Fruit fly (Drosophila melanogaster): ENCODE results near the gene CG9330.

Gene CG9330

DNA sequence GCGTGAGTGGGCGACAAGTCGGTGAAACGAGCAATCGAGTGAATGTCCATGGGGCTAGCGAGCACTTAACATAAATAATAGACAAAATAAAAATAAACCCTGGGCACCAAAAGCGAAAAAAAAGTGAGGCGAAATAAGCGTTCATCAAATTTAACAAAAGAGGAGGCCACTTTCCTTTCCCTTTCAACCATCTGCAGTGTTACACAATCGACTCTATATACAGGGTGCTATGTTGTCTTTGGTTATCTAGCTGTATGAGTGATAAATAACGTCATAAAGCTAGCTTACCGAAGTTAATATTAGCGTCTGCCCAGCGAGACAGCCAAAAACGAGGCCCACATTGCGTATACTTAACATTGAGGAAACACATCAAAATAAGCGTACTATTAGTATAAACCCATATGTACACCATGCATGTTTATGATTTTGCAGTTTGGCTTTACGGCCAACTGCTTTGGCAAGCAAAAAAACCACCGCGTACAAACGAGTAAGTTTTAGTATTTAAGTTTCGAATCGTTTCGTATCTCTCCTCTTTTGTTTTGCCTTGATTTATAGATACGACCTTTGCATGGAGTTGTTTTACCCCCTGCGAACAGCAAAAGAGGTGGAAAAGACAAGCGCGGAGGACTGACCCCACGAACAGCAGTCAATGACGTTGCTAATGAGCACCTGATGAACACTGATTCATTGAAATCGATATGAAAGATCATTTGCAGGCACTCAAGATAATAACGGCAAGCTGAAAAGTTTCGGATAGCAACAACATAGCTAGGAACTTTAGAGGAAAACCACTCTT lies 20.9 kb upstream of the CG9330 start (continued):
- TF ChIP-seq CG11247 (GFP tag; IDR thresholded peaks at IDR 0.05) (no peak), rib (GFP tag; IDR thresholded peaks at IDR 0.05) (no peak), hb (GFP tag; IDR thresholded peaks at IDR 0.05; ENCODE audit: partially characterized antibody) (no peak), Ets97D (GFP tag; optimal IDR thresholded peaks at IDR 0.05) (no peak), CG18764 (GFP tag; optimal IDR thresholded peaks at IDR 0.05) (no peak), croc (GFP tag; conservative IDR thresholded peaks at IDR 0.05) (no peak), yki (optimal IDR thresholded peaks at IDR 0.05) (no peak), H15 (GFP tag; IDR thresholded peaks at IDR 0.05) (no peak), CG10366 (GFP tag; IDR thresholded peaks at IDR 0.05) (0 out of 2 replicates have a peak, but pooled peaks have one; percentile 8), CG14667 (GFP tag; IDR thresholded peaks at IDR 0.05) (no peak), CG2202 (tag; optimal IDR thresholded peaks at IDR 0.05) (no peak), CG30020 (tag; optimal IDR thresholded peaks at IDR 0.05) (no peak), Med (GFP tag) (peak; percentile 50), Blimp-1 (GFP tag; optimal IDR thresholded peaks at IDR 0.05) (peak; percentile 62), Hr3 (GFP tag; optimal IDR thresholded peaks at IDR 0.05) (no peak), ro (GFP tag; IDR thresholded peaks at IDR 0.05) (no peak), zen (tag; optimal IDR thresholded peaks at IDR 0.05) (no peak), CG17328 (GFP tag; IDR thresholded peaks at IDR 0.05) (no peak), CG34376 (GFP tag; optimal IDR thresholded peaks at IDR 0.05) (no peak)

DNA sequence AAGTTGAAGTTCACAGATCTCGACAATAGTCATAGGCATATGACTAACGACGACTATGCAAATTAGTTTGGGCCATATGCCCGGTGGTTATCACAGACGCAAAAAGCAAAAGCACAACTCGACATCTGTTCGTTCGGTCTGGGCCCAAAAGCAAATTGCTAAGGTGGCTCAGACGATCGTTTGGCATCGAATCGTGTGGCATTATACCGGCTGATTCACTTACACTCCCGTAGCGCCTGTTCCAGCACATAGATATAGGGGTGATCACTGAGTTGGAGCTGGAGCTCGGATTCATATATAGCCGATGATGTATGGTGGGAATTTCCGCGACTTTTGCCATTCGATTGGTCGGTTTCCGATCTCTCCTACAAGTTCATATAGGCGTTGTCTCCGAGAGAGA lies 19.9 kb upstream of the CG9330 start:
- TF ChIP-seq nerfin-2 (GFP tag; IDR thresholded peaks at IDR 0.05; ENCODE audit: partially characterized antibody) (no peak), bigmax (GFP tag; optimal IDR thresholded peaks at IDR 0.05) (no peak), CG7556 (GFP tag; optimal IDR thresholded peaks at IDR 0.05) (no peak), Chrac-16 (GFP tag; optimal IDR thresholded peaks at IDR 0.05) (no peak), CG16813 (GFP tag; IDR thresholded peaks at IDR 0.05; ENCODE audit: partially characterized antibody) (no peak), ems (GFP tag; optimal IDR thresholded peaks at IDR 0.05) (no peak), prd (optimal IDR thresholded peaks at IDR 0.05) (no peak), prd (GFP tag; IDR thresholded peaks at IDR 0.05) (no peak), Nf-YA (GFP tag; IDR thresholded peaks at IDR 0.05) (no peak), CG32532 (GFP tag; IDR thresholded peaks at IDR 0.05) (no peak), sens (GFP tag) (no peak), Kr (GFP tag; optimal IDR thresholded peaks at IDR 0.05) (no peak), CG7928 (GFP tag; optimal IDR thresholded peaks at IDR 0.05) (no peak), CG5245 (GFP tag; optimal IDR thresholded peaks at IDR 0.05) (no peak), CG10543 (GFP tag; optimal IDR thresholded peaks at IDR 0.05) (peak; percentile 3), Hr3 (GFP tag; optimal IDR thresholded peaks at IDR 0.05) (no peak), so (GFP tag; IDR thresholded peaks at IDR 0.05) (peak; percentile 24; the same call in 1 of the 3 replicates), CG10654 (GFP tag; optimal IDR thresholded peaks at IDR 0.05) (no peak), D (optimal IDR thresholded peaks at IDR 0.05) (peak; percentile 20), D (GFP tag; optimal IDR thresholded peaks at IDR 0.05) (no peak), chinmo (GFP tag; IDR thresholded peaks at IDR 0.05; ENCODE audit: partially characterized antibody) (peak; percentile 69; the same call in 1 of the 4 replicates), Dbx (GFP tag; IDR thresholded peaks at IDR 0.05) (0 out of 3 replicates have a peak, but pooled peaks have one; percentile 37), CTCF (GFP tag; optimal IDR thresholded peaks at IDR 0.05) (no peak), Nf-YB (GFP tag; optimal IDR thresholded peaks at IDR 0.05) (peak; percentile 11), Doc3 (GFP tag; IDR thresholded peaks at IDR 0.05; ENCODE audit: partially characterized antibody) (no peak), dmrt99B (tag; optimal IDR thresholded peaks at IDR 0.05) (no peak), p53 (GFP tag; optimal IDR thresholded peaks at IDR 0.05) (no peak), CG6272 (GFP tag; IDR thresholded peaks at IDR 0.05) (no peak), sr (GFP tag; IDR thresholded peaks at IDR 0.05) (no peak), z (GFP tag; IDR thresholded peaks at IDR 0.05) (no peak), Usf (GFP tag; optimal IDR thresholded peaks at IDR 0.05) (no peak), CG8290 (GFP tag; optimal IDR thresholded peaks at IDR 0.05) (no peak), CG8290 (tag; optimal IDR thresholded peaks at IDR 0.05) (no peak), kah (GFP tag; optimal IDR thresholded peaks at IDR 0.05) (no peak)
